Worm (Caenorhabditis elegans) whole organism, late embryonic: Measurements from ENCODE around the gene mtx-2.

Experiments used
- Y22D7AL.16 ChIP-seq: sonication (generic microtip); optimal IDR thresholded peaks from 2 replicates; lab custom pipeline; 2016; ENCODE audit warnings: missing genetic modification characterization, missing compliant biosample characterization
- ceh-24 ChIP-seq: sonication (generic microtip); optimal IDR thresholded peaks from 2 replicates; lab custom pipeline; 2016; ENCODE audit warnings: mild to moderate bottlenecking, missing genetic modification characterization, missing compliant biosample characterization
- dve-1 ChIP-seq: sonication (generic microtip); optimal IDR thresholded peaks from 2 replicates; lab custom pipeline; 2017; ENCODE audit warnings: antibody characterized with exemption, mild to moderate bottlenecking, missing genetic modification characterization, missing compliant biosample characterization
- elt-2 ChIP-seq: sonication (generic microtip); optimal IDR thresholded peaks from 2 replicates; lab custom pipeline; 2016; ENCODE audit warnings: missing genetic modification reagents, missing genetic modification characterization, missing compliant biosample characterization
- hlh-6 ChIP-seq: sonication (generic microtip); optimal IDR thresholded peaks from 2 replicates; lab custom pipeline; 2016; ENCODE audit warnings: missing genotype, missing genetic modification characterization, missing compliant biosample characterization
- pax-1 ChIP-seq: fragments of 150-350 bp; optimal IDR thresholded peaks from 2 replicates; lab custom pipeline; 2014; ENCODE audit warnings: missing biosample characterization, missing genetic modification characterization
- sox-2 ChIP-seq: fragments of 200-800 bp; sonication (Bioruptor generic); IDR thresholded peaks from 2 replicates; pipeline ENCODE4 v1.3.6; 2022; ENCODE audit warnings: missing genetic modification reagents, missing genetic modification characterization, missing compliant biosample characterization
- ttx-3 ChIP-seq: sonication (generic microtip); optimal IDR thresholded peaks from 2 replicates; lab custom pipeline; 2016; ENCODE audit warnings: missing genetic modification reagents, missing genetic modification characterization, missing compliant biosample characterization

ce11 chrIII:7767415-7767814 lies 4.0 kb upstream of the mtx-2 start, which contains the start of gene ZK686.5:
- TF ChIP-seq ttx-3 (tag; lab: Kevin White, UChicago): no peak
- TF ChIP-seq ceh-24 (tag; lab: Kevin White, UChicago): no peak
- TF ChIP-seq dve-1 (tag; lab: Kevin White, UChicago): no peak
- no peak for TF ChIP-seq elt-2 (tag; lab: Kevin White, UChicago)
- TF ChIP-seq hlh-6: no peak
- no peak for TF ChIP-seq sox-2 (GFP tag; lab: Robert Waterston, UW)
- no peak for TF ChIP-seq pax-1
- TF ChIP-seq Y22D7AL.16 (tag; lab: Kevin White, UChicago): no peak
